Fruit fly (Drosophila melanogaster) Kc167 (cell line): Measurements from ENCODE around the gene CG32700.

Experiments
- Myc ChIP-seq: fragments of >200 bp; optimal IDR thresholded peaks from 2 replicates; lab custom pipeline; 2017; ENCODE audit warnings: missing external identifiers
- psq ChIP-seq: fragments of >200 bp; optimal IDR thresholded peaks from 2 replicates; lab custom pipeline; 2017; ENCODE audit warnings: missing external identifiers
- ttk ChIP-seq: sonication (Bioruptor generic); optimal IDR thresholded peaks from 2 replicates; lab custom pipeline; 2017; ENCODE audit warnings: missing external identifiers

- TF ChIP-seq psq (no peak), ttk (no peak), Myc (no peak)
Measured at dm6 chrX:9474115-9474514, 76.5 kb downstream of the CG32700 start.
